Fruit fly (Drosophila melanogaster): ENCODE data around the gene CG13679.

DNA sequence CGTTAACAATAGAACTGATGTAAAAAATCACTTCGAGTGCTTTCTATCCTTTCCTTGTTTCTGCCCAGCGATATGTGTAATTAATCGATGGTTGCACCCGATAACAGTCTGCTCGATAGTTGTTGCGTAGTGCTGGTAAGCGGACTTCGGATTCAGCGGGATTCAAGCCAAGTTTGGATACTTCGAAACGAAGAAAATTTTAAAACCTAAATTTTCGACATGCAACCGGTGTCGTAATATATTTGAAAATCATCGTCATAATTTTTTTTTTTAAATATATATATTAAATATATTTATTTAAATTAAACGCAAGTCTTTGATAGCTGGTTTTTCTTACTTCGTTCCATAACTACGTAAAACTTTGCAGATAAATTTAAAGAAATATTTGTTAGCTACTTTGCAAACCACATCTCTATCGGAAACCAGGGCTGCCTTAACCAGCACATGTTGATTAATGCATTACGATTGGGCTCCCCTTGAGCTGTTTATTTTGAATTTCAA lies 4.8 kb upstream of the CG13679 start, which contains the start of the genes UbcE2M and Dhps:
- no peak for TF ChIP-seq CG13204 (GFP tag; optimal IDR thresholded peaks at IDR 0.05)
- no peak for TF ChIP-seq CG8159 (tag; optimal IDR thresholded peaks at IDR 0.05)
- peak; percentile 67 for TF ChIP-seq fd96Ca (GFP tag; IDR thresholded peaks at IDR 0.05)
- peak; percentile 69 for TF ChIP-seq CG17806 (tag; optimal IDR thresholded peaks at IDR 0.05)
- peak; percentile 67; the same call in 2 of the 3 replicates for TF ChIP-seq CG4496 (GFP tag; IDR thresholded peaks at IDR 0.05)
- TF ChIP-seq EcR (GFP tag; optimal IDR thresholded peaks at IDR 0.05) = no peak
- no peak for TF ChIP-seq CG12605 (GFP tag; IDR thresholded peaks at IDR 0.05)
- peak; percentile 79 for TF ChIP-seq CG15710 (tag; optimal IDR thresholded peaks at IDR 0.05)
- TF ChIP-seq CG14655 (GFP tag; optimal IDR thresholded peaks at IDR 0.05) = no peak

Data from whole organism, pupa.